Worm (Caenorhabditis elegans) whole organism, L2 larva: Measurements from ENCODE around the gene B0524.6.

ENCODE experiments used
- aly-2 ChIP-seq: fragments of 150-350 bp; optimal IDR thresholded peaks from 2 replicates; lab custom pipeline; 2014; ENCODE audit warnings: missing biosample characterization, missing genetic modification characterization
- ceh-82 ChIP-seq: fragments of 150-350 bp; optimal IDR thresholded peaks from 2 replicates; lab custom pipeline; 2014; ENCODE audit warnings: missing biosample characterization, missing genetic modification characterization
- lin-13 ChIP-seq: fragments of 150-350 bp; optimal IDR thresholded peaks from 2 replicates; lab custom pipeline; 2014; ENCODE audit warnings: missing biosample characterization, missing genetic modification reagents, missing genetic modification characterization
- mdl-1 ChIP-seq, 2 experiments: fragments of 150-350 bp in 1 of 2; sonication (generic microtip) in 1 of 2; optimal IDR thresholded peaks; 2 replicates each; lab custom pipeline; 2017; ENCODE audit warnings: missing biosample characterization in 2 of 2, missing genetic modification characterization in 2 of 2
- snpc-4 ChIP-seq: fragments of 150-350 bp; optimal IDR thresholded peaks from 2 replicates; lab custom pipeline; 2014; ENCODE audit warnings: missing biosample characterization, missing genetic modification characterization
- ztf-11 ChIP-seq: sonication (generic microtip); optimal IDR thresholded peaks from 2 replicates; lab custom pipeline; 2017; ENCODE audit warnings: missing biosample characterization, missing genetic modification characterization
- ztf-4 ChIP-seq: fragments of 150-350 bp; optimal IDR thresholded peaks from 2 replicates; lab custom pipeline; 2014; ENCODE audit warnings: missing biosample characterization, missing genetic modification characterization

DNA sequence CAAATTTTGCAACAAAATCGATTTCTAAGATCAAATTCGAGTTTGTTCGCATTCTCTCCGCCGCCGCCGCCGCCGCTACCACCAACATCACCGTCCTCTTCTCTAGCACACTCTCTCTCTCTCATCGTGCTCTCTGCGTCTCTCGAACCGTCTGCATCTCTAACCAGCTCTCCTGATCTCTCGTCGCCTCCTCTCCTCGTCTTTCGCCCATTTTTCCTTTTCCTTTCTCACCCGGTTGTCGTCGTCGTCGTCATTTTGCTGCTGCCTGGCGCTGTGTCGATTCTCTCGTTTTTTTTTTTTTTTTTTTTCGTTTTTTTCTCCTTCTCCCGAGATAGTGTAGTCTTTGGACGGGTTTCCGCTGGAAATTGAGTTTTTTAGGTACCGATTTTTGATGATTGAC, 21.0 kb upstream of the B0524.6 start:
- TF ChIP-seq ztf-4 (tag; lab: Kevin White, UChicago) (peak; percentile 81), snpc-4 (tag; lab: Kevin White, UChicago) (peak; percentile 38), ztf-11 (tag; lab: Kevin White, UChicago) (no peak), lin-13 (GFP tag; lab: Kevin White, UChicago) (peak; percentile 92), mdl-1 (tag; optimal IDR thresholded peaks at IDR 0.05; lab: Kevin White, UChicago) (peak; percentile 61 to 86), aly-2 (tag; lab: Kevin White, UChicago) (no peak), ceh-82 (tag; lab: Kevin White, UChicago) (peak; percentile 47)
